Fruit fly (Drosophila melanogaster): Measurements from ENCODE around the gene Sarm.

Gene Sarm

DNA sequence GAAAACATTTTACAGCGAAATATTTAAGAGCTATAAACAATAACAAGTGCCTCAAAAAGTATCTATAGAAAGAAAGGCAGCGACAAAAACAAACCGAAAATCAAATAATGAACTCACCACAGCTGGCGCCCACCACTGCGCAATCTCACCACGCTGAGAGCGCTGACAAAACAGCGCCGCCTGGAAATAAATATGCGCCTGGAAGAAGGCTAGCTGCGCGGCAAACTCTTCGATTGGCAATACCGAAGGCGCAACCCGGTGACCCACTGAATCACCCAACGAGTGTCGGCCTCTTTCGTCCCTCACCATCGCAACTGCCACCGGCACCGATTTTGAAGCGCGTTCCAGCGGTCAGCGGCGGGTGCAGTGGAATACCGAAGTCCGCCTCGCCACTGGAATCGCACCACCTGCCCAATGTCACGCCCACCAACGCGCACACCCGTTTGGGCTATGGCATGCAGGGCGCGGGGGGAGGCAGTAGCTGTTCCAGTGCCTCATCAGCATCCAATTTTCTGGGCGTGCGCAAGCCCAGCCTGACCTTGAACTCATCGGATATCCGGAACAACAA lies 8.1 kb downstream of the Sarm start (continued):
- TF ChIP-seq CG4360 (GFP tag; IDR thresholded peaks at IDR 0.05), result no peak
- no peak for TF ChIP-seq CG12104 (GFP tag; optimal IDR thresholded peaks at IDR 0.05)
- no peak; the same call in 2 of the 3 replicates for TF ChIP-seq HLH4C (GFP tag; IDR thresholded peaks at IDR 0.05; ENCODE audit: partially characterized antibody)

DNA sequence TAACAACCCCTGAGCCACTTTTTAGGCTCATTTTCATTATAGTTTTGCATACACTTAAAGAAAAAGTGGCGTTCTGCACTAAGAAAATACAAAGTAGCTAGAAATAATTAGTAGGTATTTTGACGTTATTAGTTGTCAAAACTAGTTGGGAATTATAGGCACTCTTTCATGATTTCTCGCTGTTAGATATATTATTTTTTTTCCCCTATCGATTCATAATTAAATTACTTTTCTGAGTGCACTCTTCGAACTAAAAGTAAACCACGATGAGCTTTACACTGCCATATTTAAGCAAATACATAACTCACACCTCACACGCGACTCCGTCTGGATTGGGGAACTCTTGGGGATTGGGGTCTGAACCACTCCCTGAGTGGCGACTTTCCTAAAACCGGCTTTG lies 9.0 kb downstream of the Sarm start:
- TF ChIP-seq CG7271 (tag; optimal IDR thresholded peaks at IDR 0.05), result no peak
- no peak for TF ChIP-seq nom (GFP tag; optimal IDR thresholded peaks at IDR 0.05)
- TF ChIP-seq CG10543 (GFP tag; optimal IDR thresholded peaks at IDR 0.05), result no peak
- peak; percentile 47 for TF ChIP-seq CG6683 (GFP tag; optimal IDR thresholded peaks at IDR 0.05)
- no peak for TF ChIP-seq CG16813 (GFP tag; IDR thresholded peaks at IDR 0.05; ENCODE audit: partially characterized antibody)
- peak; percentile 77 for TF ChIP-seq CG2712 (tag; optimal IDR thresholded peaks at IDR 0.05)
- TF ChIP-seq CG8290 (GFP tag; optimal IDR thresholded peaks at IDR 0.05), result no peak
- TF ChIP-seq CG8290 (tag; optimal IDR thresholded peaks at IDR 0.05), result no peak
- peak; percentile 60 for TF ChIP-seq CG30403 (GFP tag; optimal IDR thresholded peaks at IDR 0.05)
- TF ChIP-seq Sry-β (GFP tag; optimal IDR thresholded peaks at IDR 0.05), result no peak
- no peak for TF ChIP-seq slp2 (GFP tag; optimal IDR thresholded peaks at IDR 0.05)
- peak; percentile 30 for TF ChIP-seq PHDP (tag; optimal IDR thresholded peaks at IDR 0.05)
- peak; percentile 3 for TF ChIP-seq gcm (GFP tag; optimal IDR thresholded peaks at IDR 0.05)
- TF ChIP-seq shn (GFP tag; optimal IDR thresholded peaks at IDR 0.05), result no peak
- TF ChIP-seq chinmo (GFP tag; IDR thresholded peaks at IDR 0.05; ENCODE audit: partially characterized antibody), result no peak
- TF ChIP-seq CG7357 (GFP tag; IDR thresholded peaks at IDR 0.05), result 0 out of 3 replicates have a peak, but pooled peaks have one; percentile 33
- no peak for TF ChIP-seq CG15601 (tag; optimal IDR thresholded peaks at IDR 0.05)
- TF ChIP-seq CG11085 (GFP tag; IDR thresholded peaks at IDR 0.05), result peak; percentile 47; the same call in 1 of the 2 replicates
- 0 out of 3 replicates have a peak, but pooled peaks have one; percentile 30 for TF ChIP-seq CG2199 (GFP tag; IDR thresholded peaks at IDR 0.05)
- TF ChIP-seq CG2875 (GFP tag; optimal IDR thresholded peaks at IDR 0.05), result peak; percentile 18
- peak; percentile 72 for TF ChIP-seq ara (GFP tag; IDR thresholded peaks at IDR 0.05)
- TF ChIP-seq CG2202 (tag; optimal IDR thresholded peaks at IDR 0.05), result no peak
- TF ChIP-seq CG4707 (GFP tag; optimal IDR thresholded peaks at IDR 0.05), result no peak
- no peak for TF ChIP-seq chif (GFP tag; optimal IDR thresholded peaks at IDR 0.05)
- peak; percentile 56 for TF ChIP-seq CG7987 (GFP tag; optimal IDR thresholded peaks at IDR 0.05)
- TF ChIP-seq sug (tag; optimal IDR thresholded peaks at IDR 0.05), result no peak
- TF ChIP-seq Nf-YB (GFP tag; optimal IDR thresholded peaks at IDR 0.05), result no peak
- no peak for TF ChIP-seq zf30C (GFP tag; optimal IDR thresholded peaks at IDR 0.05)
- TF ChIP-seq Sry-δ (GFP tag; optimal IDR thresholded peaks at IDR 0.05), result peak; percentile 40
- no peak for TF ChIP-seq tx (GFP tag; optimal IDR thresholded peaks at IDR 0.05)
- TF ChIP-seq CG7928 (GFP tag; optimal IDR thresholded peaks at IDR 0.05), result peak; percentile 9
- no peak for TF ChIP-seq CG11456 (GFP tag; IDR thresholded peaks at IDR 0.05)
- no peak for TF ChIP-seq CG3163 (GFP tag; optimal IDR thresholded peaks at IDR 0.05)
- peak; percentile 52; the same call in 1 of the 3 replicates for TF ChIP-seq C15 (GFP tag; IDR thresholded peaks at IDR 0.05)
- peak; percentile 16 for TF ChIP-seq CG1647 (GFP tag; optimal IDR thresholded peaks at IDR 0.05)
- TF ChIP-seq CG7786 (GFP tag; optimal IDR thresholded peaks at IDR 0.05), result no peak
- TF ChIP-seq NFAT (GFP tag; IDR thresholded peaks at IDR 0.05), result no peak
- no peak for TF ChIP-seq unc-4 (GFP tag; IDR thresholded peaks at IDR 0.05; ENCODE audit: partially characterized antibody)
- peak; percentile 7 for TF ChIP-seq abd-A (tag; optimal IDR thresholded peaks at IDR 0.05)
- peak; percentile 25 for TF ChIP-seq lilli (GFP tag; optimal IDR thresholded peaks at IDR 0.05)
- no peak for TF ChIP-seq Neu2 (GFP tag; optimal IDR thresholded peaks at IDR 0.05; ENCODE audit: borderline replicate concordance)
- TF ChIP-seq CG30431 (GFP tag; optimal IDR thresholded peaks at IDR 0.05), result no peak
- TF ChIP-seq CG14667 (GFP tag; IDR thresholded peaks at IDR 0.05), result no peak
- peak; percentile 61 for TF ChIP-seq CG9932 (GFP tag; IDR thresholded peaks at IDR 0.05)
- peak; percentile 44 for TF ChIP-seq trem (tag; optimal IDR thresholded peaks at IDR 0.05)

Measured in whole organism, embryonic.